Worm (Caenorhabditis elegans) whole organism, young adult: ENCODE results near the gene xbx-5.

Source experiments
- B0261.1 ChIP-seq: sonication (generic microtip); optimal IDR thresholded peaks from 2 replicates; lab custom pipeline; 2016; ENCODE audit warnings: mild to moderate bottlenecking, missing genetic modification characterization, moderate library complexity, missing compliant biosample characterization
- chd-7 ChIP-seq: sonication (generic microtip); optimal IDR thresholded peaks from 2 replicates; lab custom pipeline; 2016; ENCODE audit warnings: mild to moderate bottlenecking, missing genetic modification characterization, moderate library complexity, missing compliant biosample characterization
- lin-35 ChIP-seq, 3 experiments: fragments of 150-350 bp in 2 of 3; sonication (generic microtip) in 1 of 3; optimal IDR thresholded peaks; 2 replicates each; lab custom pipeline; 2014 to 2018; ENCODE audit warnings: missing biosample characterization in 3 of 3, missing genetic modification characterization in 3 of 3, missing genetic modification reagents in 3 of 3
- lin-40 ChIP-seq: sonication (generic microtip); optimal IDR thresholded peaks from 2 replicates; lab custom pipeline; 2016; ENCODE audit warnings: missing genetic modification characterization, mild to moderate bottlenecking, missing compliant biosample characterization, missing genotype, missing genetic modification reagents
- mxl-1 ChIP-seq: sonication (generic microtip); optimal IDR thresholded peaks from 2 replicates; lab custom pipeline; 2016; ENCODE audit warnings: missing genetic modification characterization, missing compliant biosample characterization
- nhr-120 ChIP-seq: fragments of 200-800 bp; sonication (Bioruptor generic); IDR thresholded peaks from 2 replicates; pipeline ENCODE4 v1.3.6; 2022; ENCODE audit warnings: missing genetic modification characterization, missing compliant biosample characterization
- pha-4 ChIP-seq: fragments of 150-350 bp; sonication (generic microtip); optimal IDR thresholded peaks from 2 replicates; lab custom pipeline; 2014; ENCODE audit warnings: missing biosample characterization, missing genetic modification reagents, missing genetic modification characterization
- rcor-1 ChIP-seq: fragments of 200-800 bp; sonication (Bioruptor generic); IDR thresholded peaks from 2 replicates; pipeline ENCODE4 v1.3.6; 2022; ENCODE audit warnings: missing genetic modification reagents, missing genetic modification characterization, missing compliant biosample characterization
- repo-1 ChIP-seq: sonication (generic microtip); optimal IDR thresholded peaks from 2 replicates; lab custom pipeline; 2017; ENCODE audit warnings: mild to moderate bottlenecking, missing genetic modification characterization, missing compliant biosample characterization
- snpc-3.4 ChIP-seq: sonication (generic microtip); optimal IDR thresholded peaks from 2 replicates; lab custom pipeline; 2017; ENCODE audit warnings: missing genetic modification characterization, mild to moderate bottlenecking, missing compliant biosample characterization, antibody characterized with exemption, moderate library complexity, missing genotype, missing genetic modification reagents
- snpc-4 ChIP-seq, 5 experiments: fragments of 150-350 bp in 1 of 5; sonication (generic microtip) in 4 of 5; optimal IDR thresholded peaks; 2 replicates each; lab custom pipeline; 2014 to 2018; ENCODE audit warnings: missing genetic modification characterization in 5 of 5, missing biosample characterization in 3 of 5, antibody characterized with exemption in 2 of 5, mild to moderate bottlenecking in 2 of 5, missing compliant biosample characterization in 2 of 5, missing genotype in 2 of 5, moderate library complexity in 2 of 5, missing genetic modification reagents in 1 of 5
- unc-62 ChIP-seq: fragments of 150-350 bp; optimal IDR thresholded peaks from 2 replicates; lab custom pipeline; 2014; ENCODE audit warnings: missing biosample characterization, missing genetic modification reagents, missing genetic modification characterization
- ztf-28 ChIP-seq: fragments of 200-800 bp; sonication (Bioruptor generic); IDR thresholded peaks from 2 replicates; pipeline ENCODE4 v1.3.6; 2022; ENCODE audit warnings: missing genetic modification reagents, missing genetic modification characterization, missing compliant biosample characterization

DNA sequence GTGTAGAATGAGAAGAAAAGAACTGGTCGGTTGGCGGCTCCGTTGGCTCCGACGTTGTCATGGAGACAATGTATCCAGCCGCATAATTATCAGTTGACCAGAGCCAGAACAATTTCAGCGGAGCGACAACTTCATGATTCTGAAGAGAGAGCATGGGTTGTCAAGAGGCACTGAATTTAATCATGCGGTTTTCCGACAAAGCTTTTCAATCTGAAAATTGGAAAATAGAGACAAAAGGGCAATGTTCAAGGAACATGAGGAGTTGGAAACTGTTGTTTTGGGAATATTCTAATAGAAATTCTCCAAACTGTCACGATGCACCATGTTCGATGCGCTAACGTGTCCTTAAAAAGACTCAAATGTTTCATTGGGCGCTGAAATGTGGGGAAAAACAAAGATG, at the start of gene xbx-5:
- no peak for TF ChIP-seq repo-1 (tag; lab: Kevin White, UChicago)
- no peak for TF ChIP-seq ztf-28 (GFP tag; lab: Robert Waterston, UW)
- TF ChIP-seq nhr-120 (GFP tag; lab: Robert Waterston, UW): no peak
- no peak for TF ChIP-seq snpc-3.4 (tag; lab: Kevin White, UChicago)
- no peak for TF ChIP-seq lin-35 (GFP tag; optimal IDR thresholded peaks at IDR 0.05; lab: Kevin White, UChicago)
- TF ChIP-seq chd-7 (tag; lab: Kevin White, UChicago): no peak
- no peak for TF ChIP-seq mxl-1 (tag; lab: Kevin White, UChicago)
- TF ChIP-seq snpc-4 (GFP tag; optimal IDR thresholded peaks at IDR 0.05; lab: Kevin White, UChicago): no peak
- TF ChIP-seq snpc-4 (tag; optimal IDR thresholded peaks at IDR 0.05; lab: Kevin White, UChicago): no peak
- TF ChIP-seq lin-40: no peak
- no peak for TF ChIP-seq pha-4 (tag; lab: Kevin White, UChicago)
- no peak for TF ChIP-seq B0261.1 (tag; lab: Kevin White, UChicago)
- TF ChIP-seq rcor-1 (GFP tag; lab: Robert Waterston, UW): no peak
- no peak for TF ChIP-seq unc-62
